Fruit fly (Drosophila melanogaster): ENCODE measurements around the gene caup.

DNA sequence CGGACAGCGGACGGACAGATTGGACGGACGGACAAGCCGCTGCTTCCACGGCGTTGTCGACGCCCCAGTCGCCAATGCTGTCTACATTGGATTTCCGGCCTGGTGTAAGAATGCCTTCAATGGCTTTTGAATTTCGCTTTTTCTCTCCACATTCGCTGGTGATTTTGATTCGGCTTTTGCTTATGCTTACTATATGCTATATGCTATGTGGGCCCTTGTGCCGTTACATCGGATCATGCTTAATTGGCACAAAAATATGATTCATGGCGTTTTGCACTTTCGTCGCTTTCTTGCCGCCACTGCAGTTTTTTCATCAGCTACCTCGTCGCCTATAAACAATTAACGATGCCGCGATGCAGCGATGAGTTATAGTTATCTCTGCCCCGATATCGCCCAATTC is 48.5 kb downstream of the caup start:
- TF ChIP-seq Ets96B (tag; optimal IDR thresholded peaks at IDR 0.05) (no peak), CG7368 (GFP tag; optimal IDR thresholded peaks at IDR 0.05) (no peak), Lpt (GFP tag; optimal IDR thresholded peaks at IDR 0.05) (no peak), svp (GFP tag) (no peak), CG11902 (GFP tag; optimal IDR thresholded peaks at IDR 0.05) (no peak), Sox14 (GFP tag; optimal IDR thresholded peaks at IDR 0.05) (no peak), Blimp-1 (GFP tag; optimal IDR thresholded peaks at IDR 0.05) (no peak)
